Comparison of ENCODE assay signal across 1 fruit fly cellular context in genomic region chr3R:13434325-13435168, dm6.
TF ChIP-seq lines count a peak whose summit lies in the region.

TSS of gene yrt (minus strand) at chr3R:13434984.

TF ChIP-seq in whole organism, embryonic, 481 proteins besides CTCF, POLR2A, EP300 and RAD21 (continued from another document):
- TF ChIP-seq exex (tag; optimal IDR thresholded peaks at IDR 0.05; lab: Kevin White, UChicago) (no peak), Med (GFP tag; lab: Kevin White, UChicago) (peak; percentile 76), Doc3 (GFP tag; IDR thresholded peaks at IDR 0.05; lab: Robert Waterston, UW; ENCODE audit: partially characterized antibody) (no peak), CG10543 (GFP tag; optimal IDR thresholded peaks at IDR 0.05; lab: Kevin White, UChicago) (no peak), Spps (tag; optimal IDR thresholded peaks at IDR 0.05; lab: Kevin White, UChicago) (no peak), CG7372 (GFP tag; IDR thresholded peaks at IDR 0.05; lab: Robert Waterston, UW) (no peak), CG32532 (GFP tag; IDR thresholded peaks at IDR 0.05; lab: Robert Waterston, UW) (no peak), CG30020 (tag; optimal IDR thresholded peaks at IDR 0.05; lab: Kevin White, UChicago) (peak; percentile 7), CG9797 (GFP tag; optimal IDR thresholded peaks at IDR 0.05; lab: Kevin White, UChicago) (peak; percentile 95), Dref (GFP tag; IDR thresholded peaks at IDR 0.05; lab: Robert Waterston, UW) (no peak; the same call in 1 of the 2 replicates), Camta (GFP tag; optimal IDR thresholded peaks at IDR 0.05; lab: Kevin White, UChicago) (no peak), CG14667 (GFP tag; IDR thresholded peaks at IDR 0.05; lab: Robert Waterston, UW) (no peak), Pdp1 (GFP tag; optimal IDR thresholded peaks at IDR 0.05; lab: Kevin White, UChicago) (peak in 1 of 2 experiments; percentile 48), CG3163 (GFP tag; optimal IDR thresholded peaks at IDR 0.05; lab: Kevin White, UChicago) (no peak), Fer2 (tag; optimal IDR thresholded peaks at IDR 0.05; lab: Kevin White, UChicago) (no peak), CG17612 (GFP tag; IDR thresholded peaks at IDR 0.05; lab: Robert Waterston, UW) (no peak), CG4617 (GFP tag; optimal IDR thresholded peaks at IDR 0.05; lab: Kevin White, UChicago; ENCODE audit: borderline replicate concordance) (peak; percentile 48), HmgD (GFP tag; optimal IDR thresholded peaks at IDR 0.05; lab: Kevin White, UChicago) (no peak), Max (GFP tag; optimal IDR thresholded peaks at IDR 0.05; lab: Kevin White, UChicago) (no peak), cwo (GFP tag; optimal IDR thresholded peaks at IDR 0.05; lab: Kevin White, UChicago) (no peak), scrt (GFP tag; optimal IDR thresholded peaks at IDR 0.05; lab: Kevin White, UChicago) (peak; percentile 11), CG17361 (GFP tag; IDR thresholded peaks at IDR 0.05; lab: Robert Waterston, UW) (0 out of 3 replicates have a peak, but pooled peaks have one; percentile 15), emc (GFP tag; optimal IDR thresholded peaks at IDR 0.05; lab: Kevin White, UChicago) (no peak), corto (GFP tag; optimal IDR thresholded peaks at IDR 0.05; lab: Kevin White, UChicago) (no peak), CG7357 (GFP tag; IDR thresholded peaks at IDR 0.05; lab: Robert Waterston, UW) (no peak), bcd (GFP tag; optimal IDR thresholded peaks at IDR 0.05; lab: Kevin White, UChicago) (no peak), Blimp-1 (GFP tag; optimal IDR thresholded peaks at IDR 0.05; lab: Kevin White, UChicago) (no peak), Hmx (GFP tag; optimal IDR thresholded peaks at IDR 0.05; lab: Kevin White, UChicago) (no peak), ara (GFP tag; IDR thresholded peaks at IDR 0.05; lab: Robert Waterston, UW) (no peak), Rx (GFP tag; IDR thresholded peaks at IDR 0.05; lab: Robert Waterston, UW) (no peak), cas (GFP tag; IDR thresholded peaks at IDR 0.05; lab: Robert Waterston, UW) (no peak), Hand (GFP tag; optimal IDR thresholded peaks at IDR 0.05; lab: Kevin White, UChicago) (no peak), chinmo (GFP tag; IDR thresholded peaks at IDR 0.05; lab: Robert Waterston, UW; ENCODE audit: partially characterized antibody) (0 out of 4 replicates have a peak, but pooled peaks have one; percentile 43), seq (GFP tag; IDR thresholded peaks at IDR 0.05; lab: Robert Waterston, UW) (no peak), CG13287 (GFP tag; IDR thresholded peaks at IDR 0.05; lab: Robert Waterston, UW; ENCODE audit: partially characterized antibody) (peak; percentile 44), CG17328 (GFP tag; IDR thresholded peaks at IDR 0.05; lab: Robert Waterston, UW) (no peak), gro (GFP tag; optimal IDR thresholded peaks at IDR 0.05; lab: Kevin White, UChicago) (peak; percentile 9), hkb (optimal IDR thresholded peaks at IDR 0.05; lab: Kevin White, UChicago) (no peak), hkb (GFP tag; IDR thresholded peaks at IDR 0.05; lab: Robert Waterston, UW) (no peak), Neu2 (GFP tag; optimal IDR thresholded peaks at IDR 0.05; lab: Kevin White, UChicago; ENCODE audit: borderline replicate concordance) (no peak), Dek (tag; optimal IDR thresholded peaks at IDR 0.05; lab: Kevin White, UChicago) (no peak), so (GFP tag; IDR thresholded peaks at IDR 0.05; lab: Robert Waterston, UW) (0 out of 3 replicates have a peak, but pooled peaks have one; percentile 21), dysf (GFP tag; IDR thresholded peaks at IDR 0.05; lab: Robert Waterston, UW) (no peak), zen2 (GFP tag; IDR thresholded peaks at IDR 0.05; lab: Robert Waterston, UW; ENCODE audit: partially characterized antibody) (no peak), CG8281 (tag; optimal IDR thresholded peaks at IDR 0.05; lab: Kevin White, UChicago) (no peak), CG3838 (GFP tag; optimal IDR thresholded peaks at IDR 0.05; lab: Kevin White, UChicago) (no peak), CG2199 (GFP tag; IDR thresholded peaks at IDR 0.05; lab: Robert Waterston, UW) (peak; percentile 18; the same call in 1 of the 3 replicates), CG6254 (GFP tag; optimal IDR thresholded peaks at IDR 0.05; lab: Kevin White, UChicago) (no peak), CG1832 (GFP tag; optimal IDR thresholded peaks at IDR 0.05; lab: Kevin White, UChicago) (no peak), Ssrp (tag; optimal IDR thresholded peaks at IDR 0.05; lab: Kevin White, UChicago) (no peak), HLH54F (GFP tag; optimal IDR thresholded peaks at IDR 0.05; lab: Kevin White, UChicago) (no peak), nerfin-1 (tag; optimal IDR thresholded peaks at IDR 0.05; lab: Kevin White, UChicago) (peak; percentile 69), dmrt99B (tag; optimal IDR thresholded peaks at IDR 0.05; lab: Kevin White, UChicago) (no peak), ap (GFP tag; IDR thresholded peaks at IDR 0.05; lab: Robert Waterston, UW) (no peak), CG18764 (GFP tag; optimal IDR thresholded peaks at IDR 0.05; lab: Kevin White, UChicago) (no peak), CG11398 (GFP tag; optimal IDR thresholded peaks at IDR 0.05; lab: Kevin White, UChicago) (no peak), Gug (GFP tag; IDR thresholded peaks at IDR 0.05; lab: Robert Waterston, UW) (no peak), Fer1 (GFP tag; optimal IDR thresholded peaks at IDR 0.05; lab: Kevin White, UChicago) (peak; percentile 16), Ada2b (GFP tag; IDR thresholded peaks at IDR 0.05; lab: Robert Waterston, UW) (no peak), CG10959 (GFP tag; IDR thresholded peaks at IDR 0.05; lab: Robert Waterston, UW) (no peak), CG3281 (GFP tag; optimal IDR thresholded peaks at IDR 0.05; lab: Kevin White, UChicago) (no peak), Hr39 (optimal IDR thresholded peaks at IDR 0.05; lab: Kevin White, UChicago) (no peak), CG7556 (GFP tag; optimal IDR thresholded peaks at IDR 0.05; lab: Kevin White, UChicago) (no peak), aop (GFP tag; IDR thresholded peaks at IDR 0.05; lab: Robert Waterston, UW) (no peak), Chrac-16 (GFP tag; optimal IDR thresholded peaks at IDR 0.05; lab: Kevin White, UChicago) (no peak), CG11695 (GFP tag; IDR thresholded peaks at IDR 0.05; lab: Robert Waterston, UW) (no peak), Ets65A (GFP tag; lab: Kevin White, UChicago) (peak; percentile 88), CG12104 (GFP tag; optimal IDR thresholded peaks at IDR 0.05; lab: Kevin White, UChicago) (no peak), CG7271 (tag; optimal IDR thresholded peaks at IDR 0.05; lab: Kevin White, UChicago) (no peak), Hsf (GFP tag; optimal IDR thresholded peaks at IDR 0.05; lab: Kevin White, UChicago) (no peak), abd-A (tag; optimal IDR thresholded peaks at IDR 0.05; lab: Kevin White, UChicago) (no peak), jing (GFP tag; optimal IDR thresholded peaks at IDR 0.05; lab: Kevin White, UChicago) (no peak), CG11504 (tag; optimal IDR thresholded peaks at IDR 0.05; lab: Kevin White, UChicago) (peak; percentile 42), H15 (GFP tag; IDR thresholded peaks at IDR 0.05; lab: Robert Waterston, UW) (no peak), pzg (GFP tag; optimal IDR thresholded peaks at IDR 0.05; lab: Kevin White, UChicago) (peak; percentile 90), CG9437 (GFP tag; optimal IDR thresholded peaks at IDR 0.05; lab: Kevin White, UChicago) (no peak), Aef1 (GFP tag; IDR thresholded peaks at IDR 0.05; lab: Robert Waterston, UW) (no peak), CG13123 (GFP tag; optimal IDR thresholded peaks at IDR 0.05; lab: Kevin White, UChicago) (no peak), tx (GFP tag; optimal IDR thresholded peaks at IDR 0.05; lab: Kevin White, UChicago) (no peak), cad (GFP tag; optimal IDR thresholded peaks at IDR 0.05; lab: Kevin White, UChicago) (no peak), CG6654 (GFP tag; optimal IDR thresholded peaks at IDR 0.05; lab: Kevin White, UChicago) (no peak), CG6791 (GFP tag; IDR thresholded peaks at IDR 0.05; lab: Robert Waterston, UW; ENCODE audit: partially characterized antibody) (no peak), CG2678 (tag; optimal IDR thresholded peaks at IDR 0.05; lab: Kevin White, UChicago) (no peak), zf30C (GFP tag; optimal IDR thresholded peaks at IDR 0.05; lab: Kevin White, UChicago) (no peak), CG12219 (GFP tag; optimal IDR thresholded peaks at IDR 0.05; lab: Kevin White, UChicago) (no peak), CG11696 (GFP tag; IDR thresholded peaks at IDR 0.05; lab: Robert Waterston, UW) (no peak), CG2116 (GFP tag; optimal IDR thresholded peaks at IDR 0.05; lab: Kevin White, UChicago) (peak; percentile 16), maf-S (GFP tag; optimal IDR thresholded peaks at IDR 0.05; lab: Kevin White, UChicago) (no peak), Opbp (GFP tag; IDR thresholded peaks at IDR 0.05; lab: Robert Waterston, UW; ENCODE audit: partially characterized antibody) (peak; percentile 55; the same call in 1 of the 3 replicates), Myb (GFP tag; optimal IDR thresholded peaks at IDR 0.05; lab: Kevin White, UChicago) (peak; percentile 46), CG32767 (GFP tag; IDR thresholded peaks at IDR 0.05; lab: Robert Waterston, UW) (no peak), CG14050 (GFP tag; IDR thresholded peaks at IDR 0.05; lab: Robert Waterston, UW) (no peak), Bdp1 (GFP tag; optimal IDR thresholded peaks at IDR 0.05; lab: Kevin White, UChicago) (no peak), CG7963 (GFP tag; IDR thresholded peaks at IDR 0.05; lab: Robert Waterston, UW; ENCODE audit: partially characterized antibody) (no peak), CG9727 (GFP tag; optimal IDR thresholded peaks at IDR 0.05; lab: Kevin White, UChicago) (no peak), Mrtf (GFP tag; IDR thresholded peaks at IDR 0.05; lab: Robert Waterston, UW) (no peak), mam (GFP tag; optimal IDR thresholded peaks at IDR 0.05; lab: Kevin White, UChicago) (no peak), gfzf (GFP tag; optimal IDR thresholded peaks at IDR 0.05; lab: Kevin White, UChicago) (peak; percentile 96), zfh2 (GFP tag; optimal IDR thresholded peaks at IDR 0.05; lab: Kevin White, UChicago) (no peak), Sry-β (GFP tag; optimal IDR thresholded peaks at IDR 0.05; lab: Kevin White, UChicago) (peak; percentile 71), CG9609 (GFP tag; optimal IDR thresholded peaks at IDR 0.05; lab: Kevin White, UChicago) (no peak), YL-1 (GFP tag; optimal IDR thresholded peaks at IDR 0.05; lab: Kevin White, UChicago) (peak; percentile 12), CG4424 (GFP tag; optimal IDR thresholded peaks at IDR 0.05; lab: Kevin White, UChicago) (no peak), gem (tag; optimal IDR thresholded peaks at IDR 0.05; lab: Kevin White, UChicago) (no peak), cato (GFP tag; optimal IDR thresholded peaks at IDR 0.05; lab: Kevin White, UChicago; ENCODE audit: borderline replicate concordance) (no peak), Side (GFP tag; optimal IDR thresholded peaks at IDR 0.05; lab: Kevin White, UChicago) (no peak), CG17568 (GFP tag; optimal IDR thresholded peaks at IDR 0.05; lab: Kevin White, UChicago) (peak; percentile 26), Nf-YA (GFP tag; IDR thresholded peaks at IDR 0.05; lab: Robert Waterston, UW) (no peak), sc (optimal IDR thresholded peaks at IDR 0.05; lab: Kevin White, UChicago) (no peak), sc (GFP tag; optimal IDR thresholded peaks at IDR 0.05; lab: Kevin White, UChicago) (no peak), odd (GFP tag; optimal IDR thresholded peaks at IDR 0.05; lab: Kevin White, UChicago) (no peak), Hmr (GFP tag; optimal IDR thresholded peaks at IDR 0.05; lab: Kevin White, UChicago) (peak; percentile 28), CG10462 (GFP tag; optimal IDR thresholded peaks at IDR 0.05; lab: Kevin White, UChicago) (no peak), CG4282 (GFP tag; optimal IDR thresholded peaks at IDR 0.05; lab: Kevin White, UChicago) (no peak), CG8359 (GFP tag; optimal IDR thresholded peaks at IDR 0.05; lab: Kevin White, UChicago; ENCODE audit: borderline replicate concordance) (no peak), onecut (GFP tag; IDR thresholded peaks at IDR 0.05; lab: Robert Waterston, UW) (no peak), usp (GFP tag; optimal IDR thresholded peaks at IDR 0.05; lab: Kevin White, UChicago) (no peak), CG33213 (GFP tag; optimal IDR thresholded peaks at IDR 0.05; lab: Kevin White, UChicago) (peak; percentile 41), eve (GFP tag; optimal IDR thresholded peaks at IDR 0.05; lab: Kevin White, UChicago) (no peak), CG10431 (GFP tag; optimal IDR thresholded peaks at IDR 0.05; lab: Kevin White, UChicago) (no peak), psq (GFP tag; optimal IDR thresholded peaks at IDR 0.05; lab: Kevin White, UChicago) (no peak), Dp (GFP tag; optimal IDR thresholded peaks at IDR 0.05; lab: Kevin White, UChicago) (peak; percentile 49), CG3065 (GFP tag; optimal IDR thresholded peaks at IDR 0.05; lab: Kevin White, UChicago) (no peak), en (GFP tag; optimal IDR thresholded peaks at IDR 0.05; lab: Kevin White, UChicago) (no peak), run (tag; optimal IDR thresholded peaks at IDR 0.05; lab: Kevin White, UChicago) (no peak), Sin3A (optimal IDR thresholded peaks at IDR 0.05; lab: Kevin White, UChicago) (peak; percentile 36), vvl (GFP tag; IDR thresholded peaks at IDR 0.05; lab: Robert Waterston, UW) (peak; percentile 48)
TF ChIP-seq in whole organism, embryonic: peak in this region for 80.
